Fruit fly (Drosophila melanogaster) Kc167 (cell line): ENCODE data around the gene DnaJ-1.

ENCODE experiments used
- Myc ChIP-seq: fragments of >200 bp; optimal IDR thresholded peaks from 2 replicates; lab custom pipeline; 2017; ENCODE audit warnings: missing external identifiers
- Sin3A ChIP-seq: fragments of >200 bp; optimal IDR thresholded peaks from 2 replicates; lab custom pipeline; 2018; ENCODE audit warnings: missing external identifiers
- h ChIP-seq: fragments of >200 bp; optimal IDR thresholded peaks from 3 replicates; lab custom pipeline; 2018; ENCODE audit warnings: missing external identifiers
- insv ChIP-seq: fragments of >200 bp; optimal IDR thresholded peaks from 3 replicates; lab custom pipeline; 2018; ENCODE audit warnings: missing external identifiers
- psq ChIP-seq: fragments of >200 bp; optimal IDR thresholded peaks from 2 replicates; lab custom pipeline; 2017; ENCODE audit warnings: missing external identifiers
- ttk ChIP-seq: sonication (Bioruptor generic); optimal IDR thresholded peaks from 2 replicates; lab custom pipeline; 2017; ENCODE audit warnings: missing external identifiers

dm6 chr3L:5770113-5770798, 18.3 kb upstream of the DnaJ-1 start:
- TF ChIP-seq psq (lab: Kevin White, UChicago) (no peak), h (lab: Kevin White, UChicago) (no peak), ttk (lab: Kevin White, UChicago) (peak; percentile 24), Sin3A (lab: Kevin White, UChicago) (no peak), Myc (lab: Kevin White, UChicago) (no peak), insv (no peak)
